Fruit fly (Drosophila melanogaster): ENCODE data around the gene CG6793.

CG6793 gene

DNA sequence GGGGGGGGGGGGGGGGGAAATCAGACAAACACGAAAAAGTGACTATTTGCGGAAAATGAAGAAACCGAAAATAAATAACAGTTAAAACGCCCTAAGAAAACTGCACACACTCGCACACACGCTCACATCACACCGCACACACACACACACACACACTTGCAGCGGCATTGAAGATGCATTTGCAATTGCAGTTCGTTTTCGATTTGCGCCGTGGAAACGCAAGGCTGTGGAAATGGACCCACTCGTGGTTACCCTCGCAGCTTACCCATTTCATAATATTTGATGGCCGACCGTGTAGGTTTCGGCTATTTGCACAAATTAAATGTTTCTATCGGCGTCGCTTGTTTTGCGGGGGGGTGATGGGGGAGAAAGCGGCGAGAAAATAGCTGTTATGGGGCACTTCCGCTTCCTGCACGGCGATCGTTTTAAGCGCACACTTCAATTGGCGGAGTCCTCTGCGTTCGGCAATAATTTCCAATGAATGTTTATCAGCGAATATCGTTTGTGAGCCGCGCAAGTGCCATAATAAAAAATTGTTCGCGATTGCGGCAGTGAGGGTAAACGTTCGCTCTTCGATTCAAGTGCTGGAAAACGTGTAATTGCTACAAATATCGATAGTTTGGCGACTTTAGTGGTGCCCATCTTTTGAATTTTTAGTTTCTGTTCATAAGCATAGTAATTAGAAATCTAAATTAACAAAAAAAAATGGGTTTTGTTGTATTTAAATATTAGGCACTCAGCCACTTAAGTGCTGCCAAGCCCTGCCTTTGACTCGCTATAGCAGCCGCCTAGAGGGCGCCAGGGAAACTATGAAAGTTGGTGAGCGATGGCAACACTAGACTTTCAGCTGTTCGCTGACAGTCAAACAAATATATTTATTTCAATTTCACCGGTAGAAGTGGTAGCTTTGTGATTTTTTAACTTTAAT lies 39.6 kb upstream of the CG6793 start, which contains the start of the genes Pop2 and CG6928 (continued):
- TF ChIP-seq CG11294 (GFP tag; IDR thresholded peaks at IDR 0.05), result peak; percentile 19; the same call in 1 of the 2 replicates
- no peak for TF ChIP-seq net (GFP tag; optimal IDR thresholded peaks at IDR 0.05)
- TF ChIP-seq CG31627 (GFP tag; optimal IDR thresholded peaks at IDR 0.05), result peak; percentile 84
- no peak for TF ChIP-seq CG1621 (tag; optimal IDR thresholded peaks at IDR 0.05)
- TF ChIP-seq CG6163 (GFP tag; IDR thresholded peaks at IDR 0.05), result peak; percentile 61; the same call in 1 of the 3 replicates
- no peak for TF ChIP-seq CG6854 (GFP tag; optimal IDR thresholded peaks at IDR 0.05)
- TF ChIP-seq CG10631 (GFP tag; optimal IDR thresholded peaks at IDR 0.05), result peak; percentile 75
- peak; percentile 80 for TF ChIP-seq Hr39 (GFP tag; optimal IDR thresholded peaks at IDR 0.05)
- TF ChIP-seq CG3032 (tag; optimal IDR thresholded peaks at IDR 0.05), result peak; percentile 33
- no peak for TF ChIP-seq Eip93F (GFP tag; optimal IDR thresholded peaks at IDR 0.05)
- TF ChIP-seq topi (GFP tag; optimal IDR thresholded peaks at IDR 0.05), result peak; percentile 59
- no peak for TF ChIP-seq CG8119 (GFP tag; IDR thresholded peaks at IDR 0.05)
- peak; percentile 12 for TF ChIP-seq CG6792 (GFP tag; optimal IDR thresholded peaks at IDR 0.05)
- peak; percentile 73 for TF ChIP-seq esn (GFP tag; optimal IDR thresholded peaks at IDR 0.05)
- no peak for TF ChIP-seq CG16779 (tag; optimal IDR thresholded peaks at IDR 0.05)
- peak; percentile 35 for TF ChIP-seq CG8319 (GFP tag; optimal IDR thresholded peaks at IDR 0.05)
- no peak for TF ChIP-seq CG11762 (GFP tag; optimal IDR thresholded peaks at IDR 0.05; ENCODE audit: insufficient read depth)
- peak; percentile 69 for TF ChIP-seq Sox14 (GFP tag; optimal IDR thresholded peaks at IDR 0.05)
- peak; percentile 68 for TF ChIP-seq Ets21C (GFP tag; optimal IDR thresholded peaks at IDR 0.05)
- TF ChIP-seq CG11902 (GFP tag; optimal IDR thresholded peaks at IDR 0.05), result peak; percentile 39
- peak; percentile 26; the same call in 1 of the 2 replicates for TF ChIP-seq CG15336 (GFP tag; IDR thresholded peaks at IDR 0.05)
- no peak for TF ChIP-seq CG10669 (GFP tag; optimal IDR thresholded peaks at IDR 0.05)
- no peak for TF ChIP-seq pdm3 (GFP tag; optimal IDR thresholded peaks at IDR 0.05)
- peak; percentile 51 for TF ChIP-seq Sox15 (GFP tag; optimal IDR thresholded peaks at IDR 0.05)
- peak; percentile 80 for TF ChIP-seq cyc (GFP tag; optimal IDR thresholded peaks at IDR 0.05)
- no peak for TF ChIP-seq spab (GFP tag; optimal IDR thresholded peaks at IDR 0.05)
- no peak for TF ChIP-seq Blimp-1 (GFP tag; optimal IDR thresholded peaks at IDR 0.05)
- TF ChIP-seq salr (GFP tag; optimal IDR thresholded peaks at IDR 0.05), result peak in 1 of 2 experiments; percentile 6
- TF ChIP-seq achi (GFP tag; optimal IDR thresholded peaks at IDR 0.05), result peak; percentile 79
- no peak for TF ChIP-seq svp (GFP tag)

DNA sequence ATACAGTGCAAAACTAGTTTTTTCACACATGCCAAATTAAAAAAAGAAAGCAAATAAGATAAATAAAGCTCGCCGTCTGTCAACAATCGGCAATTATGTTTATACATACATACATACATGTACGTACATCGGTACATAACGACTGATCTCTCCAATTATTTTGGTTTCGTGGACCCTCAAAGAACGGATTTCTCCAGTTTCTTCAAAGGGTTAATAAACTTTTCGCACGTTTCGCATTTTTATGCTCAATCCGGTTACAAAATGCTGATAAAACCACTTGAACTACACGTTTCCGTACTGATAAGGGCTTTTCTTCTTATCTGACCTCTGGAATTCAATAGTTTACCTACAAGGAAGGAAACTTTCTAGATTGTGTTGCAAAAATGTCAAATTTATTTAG lies 38.7 kb upstream of the CG6793 start:
- TF ChIP-seq Sox102F (GFP tag; optimal IDR thresholded peaks at IDR 0.05), result no peak

DNA sequence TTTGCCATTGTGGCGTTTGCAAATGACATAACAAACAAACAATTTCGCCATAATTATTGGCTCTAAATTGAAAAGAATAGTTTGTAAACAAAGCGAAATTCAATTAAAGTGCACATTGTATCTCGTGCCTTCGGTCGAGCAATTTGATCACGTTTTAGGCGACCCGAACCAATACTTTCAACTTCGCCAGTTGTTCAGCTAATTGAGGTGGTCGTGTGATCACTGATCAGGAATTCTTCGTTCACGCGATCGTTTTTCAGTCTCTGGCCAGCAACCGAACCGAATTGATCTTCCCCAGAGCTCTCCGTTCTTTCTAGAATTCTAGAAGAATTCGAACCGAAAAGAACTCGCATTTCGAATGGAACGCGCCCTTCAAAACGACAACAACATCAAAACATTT lies 38.1 kb upstream of the CG6793 start:
- TF ChIP-seq Hr4 (GFP tag; optimal IDR thresholded peaks at IDR 0.05) (no peak), CG10669 (GFP tag; optimal IDR thresholded peaks at IDR 0.05) (no peak), Ets96B (tag; optimal IDR thresholded peaks at IDR 0.05) (no peak), salr (GFP tag; optimal IDR thresholded peaks at IDR 0.05) (no peak), svp (GFP tag) (no peak)

DNA sequence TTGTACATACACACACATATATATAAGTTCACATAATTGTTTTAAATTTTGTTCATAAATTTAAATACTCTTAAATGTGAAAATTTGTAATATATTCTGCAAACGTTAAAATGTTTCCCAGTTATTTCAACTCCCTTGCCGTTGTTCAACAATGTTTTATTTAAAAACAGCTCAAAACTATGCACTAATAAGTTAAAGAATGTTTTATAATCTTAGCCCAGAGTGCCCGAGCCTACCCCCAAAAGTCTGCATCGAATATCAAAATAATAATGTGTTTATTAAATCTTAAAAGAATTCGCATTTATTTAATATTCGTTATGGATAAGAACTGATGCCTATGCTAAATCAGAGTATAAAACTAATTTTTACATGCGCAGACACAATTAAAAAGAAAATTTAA lies 34.2 kb upstream of the CG6793 start:
- TF ChIP-seq dsx (GFP tag; optimal IDR thresholded peaks at IDR 0.05; ENCODE audit: poor library complexity, severe bottlenecking), result peak; percentile 82
- TF ChIP-seq fkh (GFP tag; optimal IDR thresholded peaks at IDR 0.05), result no peak
